Fruit fly (Drosophila melanogaster): ENCODE data around the gene Alp12.

The Alp12 gene

dm6 chr2L:19377129-19378083, 46.4 kb upstream of the Alp12 start (continued):
- TF ChIP-seq ap (GFP tag; IDR thresholded peaks at IDR 0.05) (no peak), CG9215 (GFP tag; IDR thresholded peaks at IDR 0.05) (no peak), stc (GFP tag; IDR thresholded peaks at IDR 0.05) (no peak), CG15601 (tag; optimal IDR thresholded peaks at IDR 0.05) (peak; percentile 52), org-1 (GFP tag; optimal IDR thresholded peaks at IDR 0.05) (peak; percentile 19), CG18619 (GFP tag; optimal IDR thresholded peaks at IDR 0.05) (peak; percentile 26), gsb (GFP tag; IDR thresholded peaks at IDR 0.05) (no peak), CG12942 (GFP tag; optimal IDR thresholded peaks at IDR 0.05) (no peak), CG2116 (GFP tag; optimal IDR thresholded peaks at IDR 0.05) (peak; percentile 0), p53 (GFP tag; optimal IDR thresholded peaks at IDR 0.05) (no peak), CG3407 (GFP tag; optimal IDR thresholded peaks at IDR 0.05) (peak; percentile 16), ro (GFP tag; IDR thresholded peaks at IDR 0.05) (no peak), unpg (GFP tag; optimal IDR thresholded peaks at IDR 0.05) (peak; percentile 56), CG3995 (GFP tag; optimal IDR thresholded peaks at IDR 0.05) (no peak), Vsx1 (GFP tag; optimal IDR thresholded peaks at IDR 0.05) (no peak), maf-S (GFP tag; optimal IDR thresholded peaks at IDR 0.05) (no peak), CG12299 (tag; optimal IDR thresholded peaks at IDR 0.05) (no peak), wdn (GFP tag; IDR thresholded peaks at IDR 0.05) (no peak), HLH3B (GFP tag; IDR thresholded peaks at IDR 0.05) (peak; percentile 22; the same call in 1 of the 2 replicates), Tbp (GFP tag; optimal IDR thresholded peaks at IDR 0.05) (no peak), Hr51 (GFP tag; optimal IDR thresholded peaks at IDR 0.05) (peak in 1 of 2 experiments; percentile 38), CG12155 (GFP tag; optimal IDR thresholded peaks at IDR 0.05) (peak; percentile 33), CG14860 (GFP tag; IDR thresholded peaks at IDR 0.05; ENCODE audit: partially characterized antibody) (no peak), CG12391 (tag; optimal IDR thresholded peaks at IDR 0.05) (peak; percentile 66), CG9437 (GFP tag; optimal IDR thresholded peaks at IDR 0.05) (peak; percentile 3), B-H1 (GFP tag; IDR thresholded peaks at IDR 0.05) (no peak), cas (GFP tag; IDR thresholded peaks at IDR 0.05) (no peak), tna (GFP tag; IDR thresholded peaks at IDR 0.05; ENCODE audit: partially characterized antibody) (no peak), aop (GFP tag; IDR thresholded peaks at IDR 0.05) (no peak), tup (GFP tag; optimal IDR thresholded peaks at IDR 0.05) (no peak), Antp (GFP tag; optimal IDR thresholded peaks at IDR 0.05) (no peak), vvl (GFP tag; IDR thresholded peaks at IDR 0.05) (peak; percentile 70), CG9817 (tag; optimal IDR thresholded peaks at IDR 0.05) (peak; percentile 32), Dbx (GFP tag; IDR thresholded peaks at IDR 0.05) (no peak), CG17186 (GFP tag; optimal IDR thresholded peaks at IDR 0.05) (no peak), CG17568 (GFP tag; optimal IDR thresholded peaks at IDR 0.05) (no peak), CG15514 (GFP tag; optimal IDR thresholded peaks at IDR 0.05) (no peak), esg (GFP tag; conservative IDR thresholded peaks at IDR 0.05) (no peak), CG33557 (GFP tag; optimal IDR thresholded peaks at IDR 0.05) (peak; percentile 52), eyg (GFP tag; optimal IDR thresholded peaks at IDR 0.05) (no peak), ash1 (GFP tag; optimal IDR thresholded peaks at IDR 0.05) (no peak), zfh2 (GFP tag; optimal IDR thresholded peaks at IDR 0.05) (no peak), H2.0 (GFP tag; IDR thresholded peaks at IDR 0.05) (peak; percentile 48), prd (optimal IDR thresholded peaks at IDR 0.05) (no peak), prd (GFP tag; IDR thresholded peaks at IDR 0.05) (peak; percentile 89), CG12104 (GFP tag; optimal IDR thresholded peaks at IDR 0.05) (no peak), dmrt11E (tag; optimal IDR thresholded peaks at IDR 0.05) (peak; percentile 80), pb (GFP tag; optimal IDR thresholded peaks at IDR 0.05) (no peak), bowl (GFP tag; IDR thresholded peaks at IDR 0.05) (no peak), z (GFP tag; IDR thresholded peaks at IDR 0.05) (no peak)

Measured in whole organism, embryonic.